Comparison of ENCODE assay signal across 6 fruit fly cellular contexts in genomic region chr3L:11118627-11119395, dm6.
TF ChIP-seq lines count a peak whose summit lies in the region.

No protein-coding gene starts in this region.

- peak; percentile 6 for TF ChIP-seq CTCF in whole organism, embryonic (GFP tag; optimal IDR thresholded peaks at IDR 0.05; lab: Kevin White, UChicago)

TF ChIP-seq in whole organism, 6 proteins besides CTCF, POLR2A, EP300 and RAD21:
- TF ChIP-seq psq (optimal IDR thresholded peaks at IDR 0.05; lab: Kevin White, UChicago) (no peak), pan (optimal IDR thresholded peaks at IDR 0.05; lab: Kevin White, UChicago) (no peak), usp (GFP tag; optimal IDR thresholded peaks at IDR 0.05; lab: Kevin White, UChicago) (no peak), Dll (optimal IDR thresholded peaks at IDR 0.05; lab: Kevin White, UChicago) (peak; percentile 22), CG8478 (optimal IDR thresholded peaks at IDR 0.05; lab: Kevin White, UChicago) (no peak)

TF ChIP-seq in whole organism, adult, 20 proteins besides CTCF, POLR2A, EP300 and RAD21 (continues in another document):
- TF ChIP-seq CG14711 (tag; optimal IDR thresholded peaks at IDR 0.05; lab: Kevin White, UChicago): peak; percentile 60
- TF ChIP-seq CG11617 (GFP tag; optimal IDR thresholded peaks at IDR 0.05; lab: Kevin White, UChicago): no peak
- peak; percentile 34 for TF ChIP-seq Hr96 (GFP tag; optimal IDR thresholded peaks at IDR 0.05; lab: Kevin White, UChicago)
- peak; percentile 78 for TF ChIP-seq pad (GFP tag; optimal IDR thresholded peaks at IDR 0.05; lab: Kevin White, UChicago)
- peak; percentile 54 for TF ChIP-seq Clk (GFP tag; optimal IDR thresholded peaks at IDR 0.05; lab: Kevin White, UChicago)
- TF ChIP-seq CG7101 (tag; optimal IDR thresholded peaks at IDR 0.05; lab: Kevin White, UChicago): peak; percentile 70
- TF ChIP-seq Crg-1 (GFP tag; optimal IDR thresholded peaks at IDR 0.05; lab: Kevin White, UChicago): peak; percentile 66
- TF ChIP-seq ovo (GFP tag; optimal IDR thresholded peaks at IDR 0.05; lab: Kevin White, UChicago): peak; percentile 80
- TF ChIP-seq CG7045 (GFP tag; optimal IDR thresholded peaks at IDR 0.05; lab: Kevin White, UChicago): peak; percentile 48
- TF ChIP-seq CG5204 (GFP tag; optimal IDR thresholded peaks at IDR 0.05; lab: Kevin White, UChicago): no peak
- peak; percentile 85 for TF ChIP-seq Mnt (GFP tag; optimal IDR thresholded peaks at IDR 0.05; lab: Kevin White, UChicago)
- peak; percentile 97 for TF ChIP-seq kay (GFP tag; lab: Kevin White, UChicago; ENCODE audit: borderline replicate concordance)
- TF ChIP-seq CG12768 (GFP tag; optimal IDR thresholded peaks at IDR 0.05; lab: Kevin White, UChicago): peak; percentile 68
- TF ChIP-seq tj (GFP tag; optimal IDR thresholded peaks at IDR 0.05; lab: Kevin White, UChicago): peak; percentile 40
- peak; percentile 98 for TF ChIP-seq cic (GFP tag; optimal IDR thresholded peaks at IDR 0.05; lab: Kevin White, UChicago)
- peak; percentile 19 for TF ChIP-seq CG33017 (tag; optimal IDR thresholded peaks at IDR 0.05; lab: Kevin White, UChicago)
- TF ChIP-seq cnc (optimal IDR thresholded peaks at IDR 0.05; lab: Kevin White, UChicago): no peak

TF ChIP-seq in whole organism, embryonic, 481 proteins besides CTCF, POLR2A, EP300 and RAD21 (continues in another document):
- TF ChIP-seq dmrt99B (tag; optimal IDR thresholded peaks at IDR 0.05; lab: Kevin White, UChicago): peak; percentile 56
- peak; percentile 58 for TF ChIP-seq Hand (GFP tag; optimal IDR thresholded peaks at IDR 0.05; lab: Kevin White, UChicago)
- TF ChIP-seq CG13775 (GFP tag; optimal IDR thresholded peaks at IDR 0.05; lab: Kevin White, UChicago): no peak
- TF ChIP-seq Eip74EF (GFP tag; optimal IDR thresholded peaks at IDR 0.05; lab: Kevin White, UChicago): peak in 1 of 2 experiments; percentile 75
- TF ChIP-seq Gsc (GFP tag; IDR thresholded peaks at IDR 0.05; lab: Robert Waterston, UW): no peak
- peak; percentile 98 for TF ChIP-seq chinmo (GFP tag; IDR thresholded peaks at IDR 0.05; lab: Robert Waterston, UW; ENCODE audit: partially characterized antibody)
- TF ChIP-seq CG13287 (GFP tag; IDR thresholded peaks at IDR 0.05; lab: Robert Waterston, UW; ENCODE audit: partially characterized antibody): peak; percentile 53; the same call in 1 of the 2 replicates
- TF ChIP-seq CG3995 (GFP tag; optimal IDR thresholded peaks at IDR 0.05; lab: Kevin White, UChicago): no peak
- peak; percentile 60 for TF ChIP-seq Dad (GFP tag; optimal IDR thresholded peaks at IDR 0.05; lab: Kevin White, UChicago)
- peak; percentile 55 for TF ChIP-seq Dek (tag; optimal IDR thresholded peaks at IDR 0.05; lab: Kevin White, UChicago)
- peak; percentile 61 for TF ChIP-seq fd3F (GFP tag; optimal IDR thresholded peaks at IDR 0.05; lab: Kevin White, UChicago)
- TF ChIP-seq CG8089 (GFP tag; optimal IDR thresholded peaks at IDR 0.05; lab: Kevin White, UChicago): peak; percentile 74
- peak; percentile 6 for TF ChIP-seq da (GFP tag; optimal IDR thresholded peaks at IDR 0.05; lab: Kevin White, UChicago)
- peak; percentile 52; the same call in 1 of the 2 replicates for TF ChIP-seq Nf-YA (GFP tag; IDR thresholded peaks at IDR 0.05; lab: Robert Waterston, UW)
- TF ChIP-seq luna (GFP tag; optimal IDR thresholded peaks at IDR 0.05; lab: Kevin White, UChicago): no peak
- TF ChIP-seq Adf1 (GFP tag; IDR thresholded peaks at IDR 0.05; lab: Robert Waterston, UW): peak; percentile 77
- peak; percentile 61 for TF ChIP-seq CG6254 (GFP tag; optimal IDR thresholded peaks at IDR 0.05; lab: Kevin White, UChicago)

TF ChIP-seq in whole organism, prepupa, 60 proteins besides CTCF, POLR2A, EP300 and RAD21 (continues in another document):
- TF ChIP-seq Sox102F (GFP tag; optimal IDR thresholded peaks at IDR 0.05; lab: Kevin White, UChicago) (no peak), CG6276 (GFP tag; optimal IDR thresholded peaks at IDR 0.05; lab: Kevin White, UChicago) (peak; percentile 51), CG8319 (GFP tag; optimal IDR thresholded peaks at IDR 0.05; lab: Kevin White, UChicago) (no peak), CG32006 (GFP tag; optimal IDR thresholded peaks at IDR 0.05; lab: Kevin White, UChicago) (peak; percentile 60), fd59A (GFP tag; optimal IDR thresholded peaks at IDR 0.05; lab: Kevin White, UChicago) (no peak), CG16779 (tag; optimal IDR thresholded peaks at IDR 0.05; lab: Kevin White, UChicago) (peak; percentile 63), net (GFP tag; optimal IDR thresholded peaks at IDR 0.05; lab: Kevin White, UChicago) (no peak), CG6808 (GFP tag; optimal IDR thresholded peaks at IDR 0.05; lab: Kevin White, UChicago) (peak; percentile 44), Hr38 (GFP tag; optimal IDR thresholded peaks at IDR 0.05; lab: Kevin White, UChicago) (peak; percentile 26), Lpt (GFP tag; optimal IDR thresholded peaks at IDR 0.05; lab: Kevin White, UChicago) (peak; percentile 19), dac (GFP tag; optimal IDR thresholded peaks at IDR 0.05; lab: Kevin White, UChicago) (no peak), CG1621 (tag; optimal IDR thresholded peaks at IDR 0.05; lab: Kevin White, UChicago) (peak; percentile 54), svp (GFP tag; lab: Kevin White, UChicago) (peak; percentile 83), Smox (GFP tag; optimal IDR thresholded peaks at IDR 0.05; lab: Kevin White, UChicago) (no peak), Sox14 (GFP tag; optimal IDR thresholded peaks at IDR 0.05; lab: Kevin White, UChicago) (peak; percentile 12), Eip78C (GFP tag; lab: Kevin White, UChicago) (peak; percentile 75), CG6854 (GFP tag; optimal IDR thresholded peaks at IDR 0.05; lab: Kevin White, UChicago) (no peak), lz (GFP tag; optimal IDR thresholded peaks at IDR 0.05; lab: Kevin White, UChicago) (no peak), Sox15 (GFP tag; optimal IDR thresholded peaks at IDR 0.05; lab: Kevin White, UChicago) (no peak), achi (GFP tag; optimal IDR thresholded peaks at IDR 0.05; lab: Kevin White, UChicago) (peak; percentile 15)

TF ChIP-seq in whole organism, pupa, 21 proteins besides CTCF, POLR2A, EP300 and RAD21 (continues in another document):
- TF ChIP-seq fd96Ca (GFP tag; IDR thresholded peaks at IDR 0.05; lab: Robert Waterston, UW): peak; percentile 69; the same call in 2 of the 3 replicates
- no peak for TF ChIP-seq D1 (tag; optimal IDR thresholded peaks at IDR 0.05; lab: Kevin White, UChicago)
- no peak for TF ChIP-seq CG9948 (tag; optimal IDR thresholded peaks at IDR 0.05; lab: Kevin White, UChicago)
- TF ChIP-seq rn (GFP tag; IDR thresholded peaks at IDR 0.05; lab: Robert Waterston, UW): no peak
- no peak for TF ChIP-seq CG15710 (tag; optimal IDR thresholded peaks at IDR 0.05; lab: Kevin White, UChicago)
- TF ChIP-seq gl (tag; optimal IDR thresholded peaks at IDR 0.05; lab: Kevin White, UChicago): peak; percentile 55
- TF ChIP-seq Snoo (tag; optimal IDR thresholded peaks at IDR 0.05; lab: Kevin White, UChicago): no peak
- peak; percentile 2 for TF ChIP-seq CG14655 (GFP tag; optimal IDR thresholded peaks at IDR 0.05; lab: Kevin White, UChicago)
- peak; percentile 65 for TF ChIP-seq Ets98B (GFP tag; IDR thresholded peaks at IDR 0.05; lab: Robert Waterston, UW)
- no peak for TF ChIP-seq CG8159 (tag; optimal IDR thresholded peaks at IDR 0.05; lab: Kevin White, UChicago)
- TF ChIP-seq CG10348 (GFP tag; IDR thresholded peaks at IDR 0.05; lab: Robert Waterston, UW): no peak
- peak; percentile 64 for TF ChIP-seq CG13204 (GFP tag; optimal IDR thresholded peaks at IDR 0.05; lab: Kevin White, UChicago)
- TF ChIP-seq Pif1A (GFP tag; optimal IDR thresholded peaks at IDR 0.05; lab: Kevin White, UChicago): peak; percentile 42
- TF ChIP-seq CG8301 (tag; optimal IDR thresholded peaks at IDR 0.05; lab: Kevin White, UChicago): no peak
- TF ChIP-seq CG17806 (tag; optimal IDR thresholded peaks at IDR 0.05; lab: Kevin White, UChicago): no peak
- TF ChIP-seq CG12605 (GFP tag; IDR thresholded peaks at IDR 0.05; lab: Robert Waterston, UW): peak; percentile 72
- TF ChIP-seq CG32121 (GFP tag; IDR thresholded peaks at IDR 0.05; lab: Robert Waterston, UW): peak; percentile 67
- TF ChIP-seq Pif1B (GFP tag; optimal IDR thresholded peaks at IDR 0.05; lab: Kevin White, UChicago): no peak
- peak; percentile 29 for TF ChIP-seq EcR (GFP tag; optimal IDR thresholded peaks at IDR 0.05; lab: Kevin White, UChicago)
- TF ChIP-seq CG34367 (tag; optimal IDR thresholded peaks at IDR 0.05; lab: Kevin White, UChicago): no peak

TF ChIP-seq in whole organism, wandering third instar larva, 38 proteins besides CTCF, POLR2A, EP300 and RAD21 (continues in another document):
- TF ChIP-seq HLH106 (tag; optimal IDR thresholded peaks at IDR 0.05; lab: Kevin White, UChicago) (no peak), Hr83 (GFP tag; optimal IDR thresholded peaks at IDR 0.05; lab: Kevin White, UChicago; ENCODE audit: poor library complexity, severe bottlenecking) (peak; percentile 1), OdsH (GFP tag; optimal IDR thresholded peaks at IDR 0.05; lab: Kevin White, UChicago) (peak; percentile 28), dl (GFP tag; optimal IDR thresholded peaks at IDR 0.05; lab: Kevin White, UChicago; ENCODE audit: insufficient read depth in 1 of 2, partially characterized antibody in 2 of 2) (peak in 1 of 2 experiments; percentile 51), ey (GFP tag; optimal IDR thresholded peaks at IDR 0.05; lab: Kevin White, UChicago) (no peak), sage (GFP tag; optimal IDR thresholded peaks at IDR 0.05; lab: Kevin White, UChicago) (peak; percentile 33), br (GFP tag; optimal IDR thresholded peaks at IDR 0.05; lab: Kevin White, UChicago) (no peak), Mio (GFP tag; optimal IDR thresholded peaks at IDR 0.05; lab: Kevin White, UChicago) (no peak), dsf (GFP tag; optimal IDR thresholded peaks at IDR 0.05; lab: Kevin White, UChicago; ENCODE audit: borderline replicate concordance) (no peak), CrebA (GFP tag; optimal IDR thresholded peaks at IDR 0.05; lab: Kevin White, UChicago; ENCODE audit: borderline replicate concordance) (no peak), rgr (GFP tag; optimal IDR thresholded peaks at IDR 0.05; lab: Kevin White, UChicago) (peak; percentile 27), Hr78 (GFP tag; optimal IDR thresholded peaks at IDR 0.05; lab: Kevin White, UChicago) (no peak), Dfd (GFP tag; optimal IDR thresholded peaks at IDR 0.05; lab: Kevin White, UChicago) (no peak), Dif (GFP tag; optimal IDR thresholded peaks at IDR 0.05; lab: Kevin White, UChicago; ENCODE audit: partially characterized antibody) (peak; percentile 69), Hnf4 (GFP tag; optimal IDR thresholded peaks at IDR 0.05; lab: Kevin White, UChicago) (peak; percentile 11), tai (GFP tag; optimal IDR thresholded peaks at IDR 0.05; lab: Kevin White, UChicago) (no peak), Abd-B (GFP tag; optimal IDR thresholded peaks at IDR 0.05; lab: Kevin White, UChicago) (no peak), jim (GFP tag; optimal IDR thresholded peaks at IDR 0.05; lab: Kevin White, UChicago) (no peak), lola (GFP tag; optimal IDR thresholded peaks at IDR 0.05; lab: Kevin White, UChicago) (no peak), h (GFP tag; optimal IDR thresholded peaks at IDR 0.05; lab: Kevin White, UChicago) (peak; percentile 43), dmrt93B (GFP tag; optimal IDR thresholded peaks at IDR 0.05; lab: Kevin White, UChicago) (no peak), fru (GFP tag; optimal IDR thresholded peaks at IDR 0.05; lab: Kevin White, UChicago) (no peak)
